Worm (Caenorhabditis elegans): ENCODE results near the gene F46G11.2.

DNA sequence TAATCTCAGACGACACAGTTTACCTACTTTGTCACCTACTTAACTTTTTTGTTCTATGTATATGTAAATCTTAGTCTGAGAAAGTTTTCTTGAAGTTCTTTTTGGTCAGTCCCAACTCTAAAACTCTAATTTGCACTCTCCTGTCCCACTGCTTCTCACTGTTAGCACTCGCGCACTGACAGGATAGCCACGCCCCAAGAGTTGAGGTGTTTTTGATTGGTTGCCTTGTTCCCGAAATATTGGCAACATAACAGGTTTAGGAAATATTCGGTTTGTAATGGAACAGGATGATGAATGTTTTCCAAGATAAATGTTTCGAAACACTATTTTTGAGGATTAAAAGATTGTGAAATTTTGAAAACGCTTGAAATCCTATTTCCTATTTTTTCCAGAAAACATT lies 29.1 kb downstream of the F46G11.2 start:
- TF ChIP-seq elt-2 (tag; optimal IDR thresholded peaks at IDR 0.05) = no peak
- TF ChIP-seq lin-15B (tag; optimal IDR thresholded peaks at IDR 0.05) = no peak
- TF ChIP-seq mml-1 (tag; optimal IDR thresholded peaks at IDR 0.05) = no peak
- TF ChIP-seq lin-39 (tag; optimal IDR thresholded peaks at IDR 0.05) = peak; percentile 1
- no peak for TF ChIP-seq fos-1 (tag; optimal IDR thresholded peaks at IDR 0.05)
- no peak for TF ChIP-seq nhr-237 (tag; optimal IDR thresholded peaks at IDR 0.05)
- TF ChIP-seq fkh-10 (GFP tag; optimal IDR thresholded peaks at IDR 0.05) = no peak
- no peak for TF ChIP-seq ama-1 (optimal IDR thresholded peaks at IDR 0.05)

Measured in whole organism, L3 larva.